Worm (Caenorhabditis elegans): ENCODE data around the gene mtre-1.

Gene mtre-1

ce11 chrII:8017380-8017779 is 33.0 kb downstream of the mtre-1 start, which contains the start of gene zyg-11:
Gene zyg-11, plus strand, starts transcription at chrII:8017680.
- TF ChIP-seq F44E2.7 (GFP tag; IDR thresholded peaks at IDR 0.05) (no peak), dmd-8 (GFP tag; IDR thresholded peaks at IDR 0.05) (no peak), nhr-76 (tag; optimal IDR thresholded peaks at IDR 0.05) (no peak), lin-13 (GFP tag; optimal IDR thresholded peaks at IDR 0.05) (no peak), Y5F2A.4 (GFP tag; optimal IDR thresholded peaks at IDR 0.05) (no peak), egl-43 (GFP tag; IDR thresholded peaks at IDR 0.05) (no peak), F26F4.8 (GFP tag; conservative IDR thresholded peaks at IDR 0.05) (no peak), Y48G9A.11 (GFP tag; IDR thresholded peaks at IDR 0.05) (no peak), ceh-28 (tag; optimal IDR thresholded peaks at IDR 0.05) (no peak), zag-1 (tag; optimal IDR thresholded peaks at IDR 0.05) (no peak), fkh-10 (GFP tag; optimal IDR thresholded peaks at IDR 0.05) (no peak), mes-2 (tag; optimal IDR thresholded peaks at IDR 0.05; ENCODE audit: poor library complexity, severe bottlenecking) (no peak)

- TF ChIP-seq attf-4 (tag; optimal IDR thresholded peaks at IDR 0.05) (no peak), nhr-28 (tag; optimal IDR thresholded peaks at IDR 0.05) (peak; percentile 87), F26F4.8 (GFP tag; conservative IDR thresholded peaks at IDR 0.05) (no peak), fkh-10 (GFP tag; optimal IDR thresholded peaks at IDR 0.05) (no peak), pqm-1 (tag; optimal IDR thresholded peaks at IDR 0.05) (peak; percentile 58), nhr-25 (tag; optimal IDR thresholded peaks at IDR 0.05; ENCODE audit: borderline replicate concordance, insufficient read depth) (peak; percentile 53), arid-1 (GFP tag; conservative IDR thresholded peaks at IDR 0.05) (peak; percentile 47; the same call in 1 of the 2 replicates), aha-1 (tag) (peak; percentile 97), set-16 (GFP tag; IDR thresholded peaks at IDR 0.05) (no peak), ama-1 (optimal IDR thresholded peaks at IDR 0.05) (no peak), daf-12 (tag; optimal IDR thresholded peaks at IDR 0.05) (no peak), Y75B8A.6 (GFP tag; IDR thresholded peaks at IDR 0.05) (no peak), saeg-2 (GFP tag; IDR thresholded peaks at IDR 0.05) (peak; percentile 68; the same call in 1 of the 2 replicates), dpl-1 (GFP tag; optimal IDR thresholded peaks at IDR 0.05) (peak; percentile 25), zip-11 (GFP tag; IDR thresholded peaks at IDR 0.05) (no peak), ctbp-1 (GFP tag; IDR thresholded peaks at IDR 0.05) (no peak), nhr-48 (tag; optimal IDR thresholded peaks at IDR 0.05) (peak; percentile 96), Y5F2A.4 (GFP tag; optimal IDR thresholded peaks at IDR 0.05) (no peak), ZK337.2 (GFP tag; IDR thresholded peaks at IDR 0.05) (no peak), lin-13 (GFP tag; optimal IDR thresholded peaks at IDR 0.05) (peak; percentile 13), dmd-9 (GFP tag; IDR thresholded peaks at IDR 0.05) (no peak), rbr-2 (tag; optimal IDR thresholded peaks at IDR 0.05) (no peak), T26A8.4 (GFP tag; IDR thresholded peaks at IDR 0.05) (0 out of 2 replicates have a peak, but pooled peaks have one; percentile 34), duxl-1 (tag; optimal IDR thresholded peaks at IDR 0.05; ENCODE audit: poor library complexity) (no peak), hif-1 (tag; optimal IDR thresholded peaks at IDR 0.05) (peak in 1 of 2 experiments; percentile 81), tag-97 (GFP tag; IDR thresholded peaks at IDR 0.05) (no peak), skn-1 (tag; optimal IDR thresholded peaks at IDR 0.05) (no peak), daf-19 (GFP tag; conservative IDR thresholded peaks at IDR 0.05) (no peak), dmd-6 (GFP tag; IDR thresholded peaks at IDR 0.05) (peak; percentile 97), ceh-82 (tag; optimal IDR thresholded peaks at IDR 0.05) (no peak), ztf-7 (tag; optimal IDR thresholded peaks at IDR 0.05) (peak; percentile 61), madf-5 (GFP tag; IDR thresholded peaks at IDR 0.05) (0 out of 4 replicates have a peak, but pooled peaks of 1 of the 2 experiments have one; percentile 14), snpc-1.2 (GFP tag; IDR thresholded peaks at IDR 0.05) (no peak), ceh-20 (GFP tag; IDR thresholded peaks at IDR 0.05) (0 out of 2 replicates have a peak, but pooled peaks have one; percentile 36), mes-2 (tag; optimal IDR thresholded peaks at IDR 0.05; ENCODE audit: poor library complexity, severe bottlenecking) (peak; percentile 44), tra-1 (GFP tag; IDR thresholded peaks at IDR 0.05) (peak; percentile 82), lim-7 (GFP tag; IDR thresholded peaks at IDR 0.05) (no peak), ceh-44 (GFP tag; IDR thresholded peaks at IDR 0.05) (no peak), lsy-2 (tag; optimal IDR thresholded peaks at IDR 0.05) (peak; percentile 59 to 82), daf-16 (GFP tag; optimal IDR thresholded peaks at IDR 0.05) (no peak), daf-16 (tag; optimal IDR thresholded peaks at IDR 0.05) (peak; percentile 83), lin-39 (tag; optimal IDR thresholded peaks at IDR 0.05) (no peak)
These were observed 33.6 kb downstream of the mtre-1 start for ce11 chrII:8016761-8017160.

Measured in whole organism, L4 larva.